Fruit fly (Drosophila melanogaster) whole organism, embryonic: ENCODE data around the gene nbs.
A peak's percentile ranks its signal among the peaks of the same experiment; 100 is the strongest.

Experiments used
- Asciz ChIP-seq: fragments of 200-800 bp; sonication (Bioruptor generic); optimal IDR thresholded peaks from 2 replicates; lab custom pipeline; 2017; ENCODE audit warnings: missing biosample characterization, mild to moderate bottlenecking, missing genetic modification characterization, missing genetic modification reagents
- BtbVII ChIP-seq: fragments of 200-800 bp; sonication (Bioruptor generic); optimal IDR thresholded peaks from 3 replicates; lab custom pipeline; 2017; ENCODE audit warnings: missing biosample characterization, mild to moderate bottlenecking, missing genetic modification characterization
- CG11085 ChIP-seq: fragments of 200-800 bp; sonication (Bioruptor generic); IDR thresholded peaks from 2 replicates; pipeline ENCODE4 v1.3.6; 2022; ENCODE audit warnings: missing biosample characterization, missing genetic modification characterization
- CG1233 ChIP-seq: fragments of 200-800 bp; sonication (Bioruptor generic); optimal IDR thresholded peaks from 4 replicates; lab custom pipeline; 2018; ENCODE audit warnings: missing biosample characterization, mild to moderate bottlenecking, missing genetic modification characterization
- CG14014 ChIP-seq: fragments of 200-800 bp; sonication (Bioruptor generic); IDR thresholded peaks from 2 replicates; pipeline ENCODE4 v1.3.6; 2022; ENCODE audit warnings: missing biosample characterization, missing genetic modification characterization
- CG1529 ChIP-seq: fragments of 200-800 bp; sonication (Bioruptor generic); optimal IDR thresholded peaks from 3 replicates; lab custom pipeline; 2018; ENCODE audit warnings: missing biosample characterization, missing genetic modification characterization
- CG15514 ChIP-seq: fragments of 200-800 bp; sonication (Bioruptor generic); optimal IDR thresholded peaks from 3 replicates; lab custom pipeline; 2017; ENCODE audit warnings: missing biosample characterization, missing genetic modification characterization, mild to moderate bottlenecking, moderate library complexity, missing genetic modification reagents
- CG17359 ChIP-seq: fragments of 200-800 bp; sonication (Bioruptor generic); optimal IDR thresholded peaks from 3 replicates; lab custom pipeline; 2018; ENCODE audit warnings: missing biosample characterization, mild to moderate bottlenecking, missing genetic modification characterization, moderate library complexity
- CG2199 ChIP-seq: fragments of 200-800 bp; sonication (Bioruptor generic); IDR thresholded peaks from 3 replicates; pipeline ENCODE4 v1.3.6; 2022; ENCODE audit warnings: missing biosample characterization, missing genetic modification characterization
- CG30431 ChIP-seq: fragments of 200-800 bp; sonication (Bioruptor generic); optimal IDR thresholded peaks from 2 replicates; lab custom pipeline; 2017; ENCODE audit warnings: missing biosample characterization, missing genetic modification characterization
- CG31365 ChIP-seq: fragments of 200-800 bp; sonication (Bioruptor generic); optimal IDR thresholded peaks from 2 replicates; lab custom pipeline; 2018; ENCODE audit warnings: missing biosample characterization, mild to moderate bottlenecking, missing genetic modification characterization
- CG33213 ChIP-seq: fragments of 200-800 bp; sonication (Bioruptor generic); optimal IDR thresholded peaks from 3 replicates; lab custom pipeline; 2016; ENCODE audit warnings: missing biosample characterization, missing genetic modification characterization
- CG4424 ChIP-seq: fragments of 200-800 bp; sonication (Bioruptor generic); optimal IDR thresholded peaks from 3 replicates; lab custom pipeline; 2016; ENCODE audit warnings: missing biosample characterization, missing genetic modification characterization
- CG6272 ChIP-seq: fragments of 200-800 bp; sonication (Bioruptor generic); IDR thresholded peaks from 2 replicates; pipeline ENCODE4 v1.3.6; 2022; ENCODE audit warnings: missing biosample characterization, missing genetic modification characterization
- CG6654 ChIP-seq: fragments of 200-800 bp; sonication (Bioruptor generic); optimal IDR thresholded peaks from 2 replicates; lab custom pipeline; 2017; ENCODE audit warnings: missing biosample characterization, mild to moderate bottlenecking, missing genetic modification characterization
- CG6683 ChIP-seq: fragments of 200-800 bp; sonication (Bioruptor generic); optimal IDR thresholded peaks from 2 replicates; lab custom pipeline; 2017; ENCODE audit warnings: missing biosample characterization, mild to moderate bottlenecking, missing genetic modification characterization, missing genetic modification reagents
- CG9609 ChIP-seq: fragments of 200-800 bp; sonication (Bioruptor generic); optimal IDR thresholded peaks from 3 replicates; lab custom pipeline; 2016; ENCODE audit warnings: missing biosample characterization, missing genetic modification characterization
- CG9797 ChIP-seq: fragments of 200-800 bp; sonication (Bioruptor generic); optimal IDR thresholded peaks from 3 replicates; lab custom pipeline; 2018; ENCODE audit warnings: missing biosample characterization, mild to moderate bottlenecking, missing genetic modification characterization
- D19A ChIP-seq: fragments of 200-800 bp; optimal IDR thresholded peaks from 3 replicates; lab custom pipeline; 2019; ENCODE audit warnings: missing biosample characterization, mild to moderate bottlenecking, missing genetic modification characterization, moderate library complexity
- Doc2 ChIP-seq: fragments of 200-800 bp; sonication (Bioruptor generic); IDR thresholded peaks from 2 replicates; pipeline ENCODE4 v1.3.6; 2022; ENCODE audit warnings: missing biosample characterization, missing genetic modification characterization
- GATAe ChIP-seq: fragments of 200-800 bp; sonication (Bioruptor generic); conservative IDR thresholded peaks from 2 replicates; pipeline ENCODE4 v1.3.6; 2022; ENCODE audit warnings: missing biosample characterization, missing genetic modification characterization
- Gsc ChIP-seq: fragments of 200-800 bp; sonication (Bioruptor generic); IDR thresholded peaks from 2 replicates; pipeline ENCODE4 v1.3.6; 2022; ENCODE audit warnings: missing biosample characterization, missing genetic modification characterization
- HLHmδ ChIP-seq: fragments of 200-800 bp; sonication (Bioruptor generic); optimal IDR thresholded peaks from 2 replicates; lab custom pipeline; 2018; ENCODE audit warnings: missing biosample characterization, mild to moderate bottlenecking, missing genetic modification characterization, moderate library complexity
- Hand ChIP-seq: fragments of 200-800 bp; sonication (Bioruptor generic); optimal IDR thresholded peaks from 2 replicates; lab custom pipeline; 2017; ENCODE audit warnings: mild to moderate bottlenecking, missing biosample characterization, missing genetic modification reagents, missing genetic modification characterization
- HmgD ChIP-seq: fragments of 200-800 bp; sonication (Bioruptor generic); optimal IDR thresholded peaks from 3 replicates; lab custom pipeline; 2016; ENCODE audit warnings: missing biosample characterization, missing genetic modification characterization
- HmgZ ChIP-seq: fragments of 200-800 bp; sonication (Bioruptor generic); optimal IDR thresholded peaks from 2 replicates; lab custom pipeline; 2018; ENCODE audit warnings: missing biosample characterization, mild to moderate bottlenecking, missing genetic modification characterization
- NC2β ChIP-seq: fragments of 200-800 bp; sonication (Bioruptor generic); optimal IDR thresholded peaks from 2 replicates; lab custom pipeline; 2016; ENCODE audit warnings: missing biosample characterization, missing genetic modification characterization
- NFAT ChIP-seq: fragments of 200-800 bp; sonication (Bioruptor generic); IDR thresholded peaks from 2 replicates; pipeline ENCODE4 v1.3.6; 2022; ENCODE audit warnings: missing biosample characterization, missing genetic modification characterization
- Nf-YB ChIP-seq: fragments of 200-800 bp; sonication (Bioruptor generic); optimal IDR thresholded peaks from 3 replicates; lab custom pipeline; 2019; ENCODE audit warnings: missing biosample characterization, mild to moderate bottlenecking, missing genetic modification characterization, moderate library complexity
- Side ChIP-seq: fragments of 200-800 bp; sonication (Bioruptor generic); optimal IDR thresholded peaks from 2 replicates; lab custom pipeline; 2016; ENCODE audit warnings: missing biosample characterization, missing genetic modification characterization
- Sry-δ ChIP-seq: fragments of 200-800 bp; sonication (Bioruptor generic); optimal IDR thresholded peaks from 2 replicates; lab custom pipeline; 2016; ENCODE audit warnings: missing biosample characterization, missing genetic modification characterization
- Xrp1 ChIP-seq: fragments of 200-800 bp; sonication (Bioruptor generic); IDR thresholded peaks from 2 replicates; pipeline ENCODE4 v1.3.6; 2022; ENCODE audit warnings: missing biosample characterization, missing genetic modification characterization
- amos ChIP-seq: fragments of 200-800 bp; sonication (Bioruptor generic); IDR thresholded peaks from 2 replicates; pipeline ENCODE4 v1.3.6; 2022; ENCODE audit warnings: missing biosample characterization, missing genetic modification characterization; ENCODE audit not compliant: partially characterized antibody
- aop ChIP-seq: fragments of 200-800 bp; sonication (Bioruptor generic); IDR thresholded peaks from 2 replicates; pipeline ENCODE4 v1.3.6; 2022; ENCODE audit warnings: missing biosample characterization, missing genetic modification characterization
- cwo ChIP-seq: fragments of 200-800 bp; sonication (Bioruptor generic); optimal IDR thresholded peaks from 3 replicates; lab custom pipeline; 2017; ENCODE audit warnings: missing biosample characterization, missing genetic modification characterization, mild to moderate bottlenecking, moderate library complexity, missing genetic modification reagents
- dati ChIP-seq: fragments of 200-800 bp; sonication (Bioruptor generic); IDR thresholded peaks from 2 replicates; pipeline ENCODE4 v1.3.6; 2022; ENCODE audit warnings: missing biosample characterization, missing genetic modification characterization
- dpn ChIP-seq, 2 experiments: fragments of 200-800 bp; sonication (Bioruptor generic); optimal IDR thresholded peaks; 3 replicates each; lab custom pipeline; 2016; ENCODE audit warnings: missing biosample characterization in 2 of 2, missing genetic modification characterization in 2 of 2
- eve ChIP-seq, 2 experiments: fragments of >200 bp; optimal IDR thresholded peaks; 2 replicates each; lab custom pipeline; 2017; ENCODE audit warnings: missing biosample characterization in 2 of 2, missing genetic modification characterization in 2 of 2
- gem ChIP-seq: fragments of 200-800 bp; sonication (Bioruptor generic); optimal IDR thresholded peaks from 2 replicates; lab custom pipeline; 2019; ENCODE audit warnings: missing biosample characterization, mild to moderate bottlenecking, missing genetic modification characterization, moderate library complexity
- gsb-n ChIP-seq: fragments of 200-800 bp; sonication (Bioruptor generic); optimal IDR thresholded peaks from 3 replicates; lab custom pipeline; 2018; ENCODE audit warnings: missing biosample characterization, mild to moderate bottlenecking, missing genetic modification characterization
- hkb ChIP-seq, 2 experiments: fragments of 200-800 bp in 1 of 2; fragments of >200 bp in 1 of 2; sonication (Bioruptor generic) in 1 of 2; IDR thresholded peaks in 1 of 2; optimal IDR thresholded peaks in 1 of 2; 2 replicates each; pipeline versions ENCODE4 v1.3.6 to Lab custom; 2017 to 2022; ENCODE audit warnings: missing biosample characterization in 1 of 2, missing genetic modification characterization in 1 of 2
- insv ChIP-seq, 2 experiments: fragments of 200-800 bp; sonication (Bioruptor generic); optimal IDR thresholded peaks; 3 replicates each; lab custom pipeline; 2016 to 2018; ENCODE audit warnings: missing biosample characterization in 2 of 2, missing genetic modification characterization in 2 of 2
- inv ChIP-seq: fragments of 200-800 bp; sonication (Bioruptor generic); IDR thresholded peaks from 2 replicates; pipeline ENCODE4 v1.3.6; 2022; ENCODE audit warnings: missing biosample characterization, missing genetic modification characterization; ENCODE audit not compliant: partially characterized antibody
- lmd ChIP-seq: fragments of 200-800 bp; sonication (Bioruptor generic); IDR thresholded peaks from 2 replicates; pipeline ENCODE4 v1.3.6; 2022; ENCODE audit warnings: missing biosample characterization, missing genetic modification characterization
- ranshi ChIP-seq: fragments of 200-800 bp; sonication (Bioruptor generic); IDR thresholded peaks from 2 replicates; pipeline ENCODE4 v1.3.6; 2022; ENCODE audit warnings: missing biosample characterization, missing genetic modification characterization
- rib ChIP-seq: fragments of 200-800 bp; sonication (Bioruptor generic); IDR thresholded peaks from 2 replicates; pipeline ENCODE4 v1.3.6; 2022; ENCODE audit warnings: missing biosample characterization, missing genetic modification characterization
- sens ChIP-seq: fragments of 200-800 bp; sonication (Bioruptor generic); peaks from one replicate; lab custom pipeline; 2016; ENCODE audit warnings: missing biosample characterization, missing genetic modification characterization
- slbo ChIP-seq: fragments of 200-800 bp; sonication (Bioruptor generic); IDR thresholded peaks from 2 replicates; pipeline ENCODE4 v1.3.6; 2022; ENCODE audit warnings: missing biosample characterization, missing genetic modification characterization
- slou ChIP-seq: fragments of 200-800 bp; sonication (Bioruptor generic); optimal IDR thresholded peaks from 3 replicates; lab custom pipeline; 2016; ENCODE audit warnings: missing biosample characterization, missing genetic modification characterization
- stwl ChIP-seq: fragments of 200-800 bp; sonication (Bioruptor generic); optimal IDR thresholded peaks from 3 replicates; lab custom pipeline; 2018; ENCODE audit warnings: missing biosample characterization, mild to moderate bottlenecking, missing genetic modification characterization, moderate library complexity
- twi ChIP-seq: fragments of 200-800 bp; optimal IDR thresholded peaks from 2 replicates; lab custom pipeline; 2019; ENCODE audit warnings: missing biosample characterization, mild to moderate bottlenecking, missing genetic modification characterization, moderate library complexity

Gene nbs

dm6 chr3L:9695647-9696046, 27.3 kb downstream of the nbs start (continued):
- TF ChIP-seq Asciz (GFP tag; lab: Kevin White, UChicago) (peak; percentile 46), CG9797 (GFP tag; lab: Kevin White, UChicago) (no peak), CG6272 (GFP tag; lab: Robert Waterston, UW) (0 out of 2 replicates have a peak, but pooled peaks have one; percentile 16), lmd (GFP tag; lab: Robert Waterston, UW) (peak; percentile 21; the same call in 1 of the 2 replicates), BtbVII (no peak), CG6683 (GFP tag; lab: Kevin White, UChicago) (no peak), hkb (optimal IDR thresholded peaks at IDR 0.05; lab: Kevin White, UChicago) (no peak), hkb (GFP tag; IDR thresholded peaks at IDR 0.05; lab: Robert Waterston, UW) (no peak), Xrp1 (GFP tag; lab: Robert Waterston, UW) (peak; percentile 26; the same call in 1 of the 2 replicates), eve (GFP tag; optimal IDR thresholded peaks at IDR 0.05; lab: Kevin White, UChicago) (no peak), Doc2 (GFP tag; lab: Robert Waterston, UW) (no peak), CG11085 (no peak), Sry-δ (GFP tag; lab: Kevin White, UChicago) (no peak), dati (no peak), CG9609 (GFP tag; lab: Kevin White, UChicago) (no peak), CG4424 (GFP tag; lab: Kevin White, UChicago) (peak; percentile 14), insv (GFP tag; optimal IDR thresholded peaks at IDR 0.05; lab: Kevin White, UChicago) (no peak), slbo (GFP tag; lab: Robert Waterston, UW) (peak; percentile 17; the same call in 1 of the 2 replicates), stwl (tag; lab: Kevin White, UChicago) (no peak), HmgZ (tag; lab: Kevin White, UChicago) (no peak), CG1233 (GFP tag; lab: Kevin White, UChicago) (no peak), CG17359 (peak; percentile 47), gsb-n (tag; lab: Kevin White, UChicago) (no peak), CG6654 (GFP tag; lab: Kevin White, UChicago) (no peak), aop (no peak), cwo (GFP tag; lab: Kevin White, UChicago) (no peak), CG14014 (GFP tag; lab: Robert Waterston, UW) (no peak), NC2β (no peak), CG15514 (GFP tag; lab: Kevin White, UChicago) (no peak), CG1529 (GFP tag; lab: Kevin White, UChicago) (no peak), CG2199 (GFP tag; lab: Robert Waterston, UW) (no peak), Hand (no peak), CG31365 (tag; lab: Kevin White, UChicago) (no peak), Gsc (no peak), CG30431 (GFP tag; lab: Kevin White, UChicago) (no peak), dpn (GFP tag; optimal IDR thresholded peaks at IDR 0.05; lab: Kevin White, UChicago) (peak in 1 of 2 experiments; percentile 8), Nf-YB (GFP tag; lab: Kevin White, UChicago) (peak; percentile 2), slou (GFP tag; lab: Kevin White, UChicago) (peak; percentile 35), NFAT (no peak), twi (tag; lab: Kevin White, UChicago) (no peak), Side (GFP tag; lab: Kevin White, UChicago) (no peak), rib (no peak), HmgD (no peak), sens (GFP tag; lab: Kevin White, UChicago) (peak; percentile 64), ranshi (GFP tag; lab: Robert Waterston, UW) (no peak), amos (no peak), D19A (tag; lab: Kevin White, UChicago) (no peak), inv (GFP tag; lab: Robert Waterston, UW) (no peak), gem (tag; lab: Kevin White, UChicago) (peak; percentile 74), CG33213 (no peak), GATAe (GFP tag; lab: Robert Waterston, UW) (no peak), HLHmδ (GFP tag; lab: Kevin White, UChicago) (no peak)
